Worm (Caenorhabditis elegans): ENCODE data around the gene col-105.

- no peak for TF ChIP-seq ceh-83 (GFP tag; optimal IDR thresholded peaks at IDR 0.05)
- no peak for TF ChIP-seq elt-1 (tag; optimal IDR thresholded peaks at IDR 0.05; ENCODE audit: borderline replicate concordance, insufficient read depth)
These were observed 30.3 kb downstream of the col-105 start, which contains the start of gene F53H1.3 for ce11 chrIV:1328682-1329212.

All from whole organism, mixed stage, embryonic.